Fruit fly (Drosophila melanogaster): ENCODE measurements around the gene RpL32.
A peak's percentile ranks its signal among the peaks of the same experiment; 100 is the strongest.

RpL32 gene

dm6 chr3R:30032281-30032680 is 13.7 kb downstream of the RpL32 start:
- TF ChIP-seq tj (GFP tag; optimal IDR thresholded peaks at IDR 0.05) (no peak), Mnt (GFP tag; optimal IDR thresholded peaks at IDR 0.05) (no peak), pad (GFP tag; optimal IDR thresholded peaks at IDR 0.05) (no peak), CG14711 (tag; optimal IDR thresholded peaks at IDR 0.05) (no peak), CG11617 (GFP tag; optimal IDR thresholded peaks at IDR 0.05) (no peak)

- TF ChIP-seq CG12768 (GFP tag; optimal IDR thresholded peaks at IDR 0.05) (no peak), pad (GFP tag; optimal IDR thresholded peaks at IDR 0.05) (no peak), CG5204 (GFP tag; optimal IDR thresholded peaks at IDR 0.05) (no peak), Crg-1 (GFP tag; optimal IDR thresholded peaks at IDR 0.05) (no peak), CG33017 (tag; optimal IDR thresholded peaks at IDR 0.05) (no peak), bab1 (GFP tag; optimal IDR thresholded peaks at IDR 0.05) (no peak), kay (GFP tag; ENCODE audit: borderline replicate concordance) (no peak), tj (GFP tag; optimal IDR thresholded peaks at IDR 0.05) (no peak), CG14711 (tag; optimal IDR thresholded peaks at IDR 0.05) (no peak)
Observed at dm6 chr3R:30030061-30030460, 15.9 kb downstream of the RpL32 start.

- TF ChIP-seq CG12768 (GFP tag; optimal IDR thresholded peaks at IDR 0.05), result no peak
- no peak for TF ChIP-seq cnc (optimal IDR thresholded peaks at IDR 0.05)
- TF ChIP-seq cic (GFP tag; optimal IDR thresholded peaks at IDR 0.05), result no peak
- no peak for TF ChIP-seq Hr96 (GFP tag; optimal IDR thresholded peaks at IDR 0.05)
- no peak for TF ChIP-seq ovo (GFP tag; optimal IDR thresholded peaks at IDR 0.05)
- TF ChIP-seq CG7045 (GFP tag; optimal IDR thresholded peaks at IDR 0.05), result no peak
- TF ChIP-seq bab1 (GFP tag; optimal IDR thresholded peaks at IDR 0.05), result no peak
- TF ChIP-seq pad (GFP tag; optimal IDR thresholded peaks at IDR 0.05), result no peak
- TF ChIP-seq CG14711 (tag; optimal IDR thresholded peaks at IDR 0.05), result no peak
- TF ChIP-seq kay (GFP tag; ENCODE audit: borderline replicate concordance), result no peak
- TF ChIP-seq Crg-1 (GFP tag; optimal IDR thresholded peaks at IDR 0.05), result no peak
Observed at dm6 chr3R:30023445-30023844, 22.5 kb downstream of the RpL32 start.

dm6 chr3R:30022452-30023028 is 23.4 kb downstream of the RpL32 start, which contains the start of the genes RpS28a and Axn:
Gene RpS28a (minus strand): TSS chr3R:30022648.
Gene Axn (plus strand): TSS chr3R:30022842.
- TF ChIP-seq CG14711 (tag; optimal IDR thresholded peaks at IDR 0.05) (peak; percentile 57), Mnt (GFP tag; optimal IDR thresholded peaks at IDR 0.05) (peak; percentile 5), CG5204 (GFP tag; optimal IDR thresholded peaks at IDR 0.05) (no peak)

dm6 chr3R:30021559-30022451 is 24.2 kb downstream of the RpL32 start, which contains the start of gene Mgat2:
Gene Mgat2 (minus strand): TSS chr3R:30022221.
- peak; percentile 85 for TF ChIP-seq cic (GFP tag; optimal IDR thresholded peaks at IDR 0.05)
- peak; percentile 75 for TF ChIP-seq Mnt (GFP tag; optimal IDR thresholded peaks at IDR 0.05)
- TF ChIP-seq ovo (GFP tag; optimal IDR thresholded peaks at IDR 0.05), result no peak
- TF ChIP-seq CG7101 (tag; optimal IDR thresholded peaks at IDR 0.05), result peak; percentile 42
- TF ChIP-seq CG5204 (GFP tag; optimal IDR thresholded peaks at IDR 0.05), result no peak
- TF ChIP-seq CG14711 (tag; optimal IDR thresholded peaks at IDR 0.05), result no peak
- TF ChIP-seq cnc (optimal IDR thresholded peaks at IDR 0.05), result no peak
- peak; percentile 28 for TF ChIP-seq tj (GFP tag; optimal IDR thresholded peaks at IDR 0.05)
- TF ChIP-seq toe (GFP tag; optimal IDR thresholded peaks at IDR 0.05), result no peak
- peak; percentile 72 for TF ChIP-seq Hr96 (GFP tag; optimal IDR thresholded peaks at IDR 0.05)
- no peak for TF ChIP-seq CG1620 (GFP tag; optimal IDR thresholded peaks at IDR 0.05)
- peak; percentile 41 for TF ChIP-seq bab1 (GFP tag; optimal IDR thresholded peaks at IDR 0.05)
- TF ChIP-seq CG11617 (GFP tag; optimal IDR thresholded peaks at IDR 0.05), result peak; percentile 53
- TF ChIP-seq CG12768 (GFP tag; optimal IDR thresholded peaks at IDR 0.05), result peak; percentile 67
- TF ChIP-seq pad (GFP tag; optimal IDR thresholded peaks at IDR 0.05), result no peak
- TF ChIP-seq CG33017 (tag; optimal IDR thresholded peaks at IDR 0.05), result peak; percentile 65
- TF ChIP-seq CG7045 (GFP tag; optimal IDR thresholded peaks at IDR 0.05), result peak; percentile 50
- TF ChIP-seq Clk (GFP tag; optimal IDR thresholded peaks at IDR 0.05), result no peak
- no peak for TF ChIP-seq Crg-1 (GFP tag; optimal IDR thresholded peaks at IDR 0.05)
- TF ChIP-seq kay (GFP tag; ENCODE audit: borderline replicate concordance), result no peak

- no peak for TF ChIP-seq CG7045 (GFP tag; optimal IDR thresholded peaks at IDR 0.05)
- no peak for TF ChIP-seq Hr96 (GFP tag; optimal IDR thresholded peaks at IDR 0.05)
- TF ChIP-seq tj (GFP tag; optimal IDR thresholded peaks at IDR 0.05), result peak; percentile 89
- no peak for TF ChIP-seq kay (GFP tag; ENCODE audit: borderline replicate concordance)
- TF ChIP-seq bab1 (GFP tag; optimal IDR thresholded peaks at IDR 0.05), result peak; percentile 19
Observed at dm6 chr3R:30021009-30021408, 25.0 kb downstream of the RpL32 start.

dm6 chr3R:30014977-30015514 is 30.9 kb downstream of the RpL32 start, which contains the start of gene CG7920:
Gene CG7920 (minus strand): TSS chr3R:30015284.
- peak in 1 of 2 experiments; percentile 62 for TF ChIP-seq cnc (optimal IDR thresholded peaks at IDR 0.05)
- TF ChIP-seq bab1 (GFP tag; optimal IDR thresholded peaks at IDR 0.05), result peak; percentile 83
- TF ChIP-seq CG12768 (GFP tag; optimal IDR thresholded peaks at IDR 0.05), result peak; percentile 41
- no peak for TF ChIP-seq CG5204 (GFP tag; optimal IDR thresholded peaks at IDR 0.05)
- TF ChIP-seq tj (GFP tag; optimal IDR thresholded peaks at IDR 0.05), result no peak
- peak; percentile 7 for TF ChIP-seq toe (GFP tag; optimal IDR thresholded peaks at IDR 0.05)
- no peak for TF ChIP-seq kay (GFP tag; ENCODE audit: borderline replicate concordance)
- TF ChIP-seq Hr96 (GFP tag; optimal IDR thresholded peaks at IDR 0.05), result peak; percentile 68
- TF ChIP-seq CG1620 (GFP tag; optimal IDR thresholded peaks at IDR 0.05), result peak; percentile 59
- peak; percentile 54 for TF ChIP-seq CG11617 (GFP tag; optimal IDR thresholded peaks at IDR 0.05)
- TF ChIP-seq CG33017 (tag; optimal IDR thresholded peaks at IDR 0.05), result peak; percentile 45
- TF ChIP-seq CG14711 (tag; optimal IDR thresholded peaks at IDR 0.05), result peak; percentile 60
- no peak for TF ChIP-seq ovo (GFP tag; optimal IDR thresholded peaks at IDR 0.05)
- TF ChIP-seq Clk (GFP tag; optimal IDR thresholded peaks at IDR 0.05), result no peak
- peak; percentile 69 for TF ChIP-seq CG7101 (tag; optimal IDR thresholded peaks at IDR 0.05)
- TF ChIP-seq CG7045 (GFP tag; optimal IDR thresholded peaks at IDR 0.05), result peak; percentile 37
- peak; percentile 67 for TF ChIP-seq pad (GFP tag; optimal IDR thresholded peaks at IDR 0.05)
- TF ChIP-seq cic (GFP tag; optimal IDR thresholded peaks at IDR 0.05), result peak; percentile 31
- TF ChIP-seq Crg-1 (GFP tag; optimal IDR thresholded peaks at IDR 0.05), result peak; percentile 72
- TF ChIP-seq Mnt (GFP tag; optimal IDR thresholded peaks at IDR 0.05), result peak; percentile 37

All from whole organism, adult.